Worm (Caenorhabditis elegans) whole organism, L1 larva: Measurements from ENCODE around the gene Y41D4B.24.

ENCODE experiments used
- ces-1 ChIP-seq: fragments of 150-350 bp; optimal IDR thresholded peaks from 2 replicates; lab custom pipeline; 2014; ENCODE audit warnings: missing biosample characterization, missing genetic modification reagents, missing genetic modification characterization
- nhr-12 ChIP-seq: sonication (generic microtip); optimal IDR thresholded peaks from 2 replicates; lab custom pipeline; 2017; ENCODE audit warnings: missing biosample characterization, missing genetic modification characterization
- nhr-76 ChIP-seq: sonication (generic microtip); optimal IDR thresholded peaks from 2 replicates; lab custom pipeline; 2017; ENCODE audit warnings: missing biosample characterization, missing genetic modification characterization
- nhr-77 ChIP-seq: fragments of 150-350 bp; optimal IDR thresholded peaks from 2 replicates; lab custom pipeline; 2014; ENCODE audit warnings: missing biosample characterization, missing genetic modification characterization
- nhr-84 ChIP-seq: sonication (generic microtip); optimal IDR thresholded peaks from 2 replicates; lab custom pipeline; 2017; ENCODE audit warnings: missing biosample characterization, missing genetic modification characterization
- nhr-90 ChIP-seq: sonication (generic microtip); optimal IDR thresholded peaks from 2 replicates; lab custom pipeline; 2016; ENCODE audit warnings: mild to moderate bottlenecking, missing genetic modification characterization, missing compliant biosample characterization; ENCODE audit not compliant: poor library complexity
- skn-1 ChIP-seq: fragments of 150-350 bp; optimal IDR thresholded peaks from 2 replicates; lab custom pipeline; 2014; ENCODE audit warnings: missing biosample characterization, missing genetic modification characterization

- TF ChIP-seq nhr-90 (tag; lab: Kevin White, UChicago) = no peak
- no peak for TF ChIP-seq ces-1 (GFP tag; lab: Kevin White, UChicago)
- no peak for TF ChIP-seq nhr-77 (tag; lab: Kevin White, UChicago)
- no peak for TF ChIP-seq nhr-12 (tag; lab: Kevin White, UChicago)
- no peak for TF ChIP-seq nhr-76 (tag; lab: Kevin White, UChicago)
- no peak for TF ChIP-seq nhr-84 (tag; lab: Kevin White, UChicago)
- TF ChIP-seq skn-1 (tag; lab: Kevin White, UChicago) = no peak
Observed at ce11 chrIV:1715705-1716104, 33.7 kb upstream of the Y41D4B.24 start.
